Worm (Caenorhabditis elegans) whole organism, young adult: ENCODE data around the gene nyn-3.

ENCODE experiments used
- B0019.2 ChIP-seq: fragments of 200-800 bp; sonication (Bioruptor generic); conservative IDR thresholded peaks from 2 replicates; pipeline ENCODE4 v1.3.6; 2022; ENCODE audit warnings: missing genetic modification reagents, missing genetic modification characterization, missing compliant biosample characterization
- F22D6.2 ChIP-seq: sonication (generic microtip); optimal IDR thresholded peaks from 2 replicates; lab custom pipeline; 2016; ENCODE audit warnings: mild to moderate bottlenecking, missing genetic modification characterization, missing compliant biosample characterization
- F49E8.2 ChIP-seq: sonication (generic microtip); optimal IDR thresholded peaks from 3 replicates; lab custom pipeline; 2017; ENCODE audit warnings: missing genetic modification characterization, mild to moderate bottlenecking, missing compliant biosample characterization, antibody characterized with exemption, moderate library complexity; ENCODE audit not compliant: insufficient read depth
- F57C9.4 ChIP-seq: sonication (generic microtip); optimal IDR thresholded peaks from 2 replicates; lab custom pipeline; 2017; ENCODE audit warnings: mild to moderate bottlenecking, missing genetic modification characterization, missing compliant biosample characterization
- K11D2.4 ChIP-seq: fragments of 200-800 bp; sonication (Bioruptor generic); IDR thresholded peaks from 2 replicates; pipeline ENCODE4 v1.3.6; 2022; ENCODE audit warnings: missing genetic modification reagents, missing genetic modification characterization, missing compliant biosample characterization
- K12H6.12 ChIP-seq: fragments of 200-800 bp; sonication (Bioruptor generic); optimal IDR thresholded peaks from 2 replicates; lab custom pipeline; 2018; ENCODE audit warnings: mild to moderate bottlenecking, missing genetic modification characterization, missing compliant biosample characterization
- ZK185.1 ChIP-seq: sonication (generic microtip); optimal IDR thresholded peaks from 2 replicates; lab custom pipeline; 2016; ENCODE audit warnings: mild to moderate bottlenecking, missing genetic modification characterization, missing compliant biosample characterization; ENCODE audit not compliant: poor library complexity, severe bottlenecking
- aptf-3 ChIP-seq: fragments of 200-800 bp; sonication (Bioruptor generic); IDR thresholded peaks from 2 replicates; pipeline ENCODE4 v1.3.6; 2022; ENCODE audit warnings: missing genetic modification characterization, missing compliant biosample characterization
- atf-7 ChIP-seq: sonication (generic microtip); optimal IDR thresholded peaks from 2 replicates; lab custom pipeline; 2017; ENCODE audit warnings: mild to moderate bottlenecking, missing genetic modification characterization, missing compliant biosample characterization
- ceh-27 ChIP-seq: fragments of 200-800 bp; sonication (Bioruptor generic); optimal IDR thresholded peaks from 2 replicates; lab custom pipeline; 2018; ENCODE audit warnings: mild to moderate bottlenecking, missing genetic modification characterization, moderate library complexity, missing compliant biosample characterization
- ceh-91 ChIP-seq: fragments of 200-800 bp; sonication (Bioruptor generic); IDR thresholded peaks from 2 replicates; pipeline ENCODE4 v1.3.6; 2022; ENCODE audit warnings: missing genetic modification reagents, missing genetic modification characterization, missing compliant biosample characterization
- chd-7 ChIP-seq: sonication (generic microtip); optimal IDR thresholded peaks from 2 replicates; lab custom pipeline; 2016; ENCODE audit warnings: mild to moderate bottlenecking, missing genetic modification characterization, moderate library complexity, missing compliant biosample characterization
- dox-1 ChIP-seq: fragments of 200-800 bp; sonication (Bioruptor generic); IDR thresholded peaks from 2 replicates; pipeline ENCODE4 v1.3.6; 2022; ENCODE audit warnings: missing genetic modification reagents, missing genetic modification characterization, missing compliant biosample characterization
- egl-18 ChIP-seq: fragments of 200-800 bp; sonication (Bioruptor generic); IDR thresholded peaks from 2 replicates; pipeline ENCODE4 v1.3.6; 2022; ENCODE audit warnings: missing genetic modification reagents, missing genetic modification characterization, missing compliant biosample characterization
- ekl-4 ChIP-seq: fragments of 200-800 bp; sonication (Bioruptor generic); IDR thresholded peaks from 2 replicates; pipeline ENCODE4 v1.3.6; 2022; ENCODE audit warnings: missing genetic modification reagents, missing genetic modification characterization, missing compliant biosample characterization
- him-1 ChIP-seq: sonication (generic microtip); optimal IDR thresholded peaks from 2 replicates; lab custom pipeline; 2016; ENCODE audit warnings: missing genotype, missing genetic modification reagents, missing genetic modification characterization, missing compliant biosample characterization
- hlh-12 ChIP-seq: sonication (generic microtip); optimal IDR thresholded peaks from 2 replicates; lab custom pipeline; 2016; ENCODE audit warnings: missing genetic modification characterization, missing compliant biosample characterization
- hmg-1.2 ChIP-seq: fragments of 200-800 bp; sonication (Bioruptor generic); IDR thresholded peaks from 2 replicates; pipeline ENCODE4 v1.3.6; 2022; ENCODE audit warnings: missing genetic modification reagents, missing genetic modification characterization, missing compliant biosample characterization
- hmg-20 ChIP-seq: fragments of 200-800 bp; sonication (Bioruptor generic); IDR thresholded peaks from 2 replicates; pipeline ENCODE4 v1.3.6; 2022; ENCODE audit warnings: missing genetic modification reagents, missing genetic modification characterization, missing compliant biosample characterization
- lag-1 ChIP-seq: fragments of 200-800 bp; sonication (Bioruptor generic); IDR thresholded peaks from 2 replicates; pipeline ENCODE4 v1.3.6; 2022; ENCODE audit warnings: missing genetic modification reagents, missing genetic modification characterization, missing compliant biosample characterization
- let-526 ChIP-seq: fragments of 200-800 bp; sonication (Bioruptor generic); IDR thresholded peaks from 2 replicates; pipeline ENCODE4 v1.3.6; 2022; ENCODE audit warnings: missing genetic modification reagents, missing genetic modification characterization, missing compliant biosample characterization
- let-607 ChIP-seq, 2 experiments: fragments of 200-800 bp in 1 of 2; sonication (Bioruptor generic) in 1 of 2; sonication (generic microtip) in 1 of 2; optimal IDR thresholded peaks; 2 replicates each; lab custom pipeline; 2016 to 2018; ENCODE audit warnings: mild to moderate bottlenecking in 2 of 2, missing compliant biosample characterization in 2 of 2, missing genetic modification characterization in 2 of 2, moderate library complexity in 2 of 2, missing genotype in 1 of 2
- lin-26 ChIP-seq: fragments of 200-800 bp; sonication (Bioruptor generic); IDR thresholded peaks from 2 replicates; pipeline ENCODE4 v1.3.6; 2022; ENCODE audit warnings: missing genetic modification reagents, missing genetic modification characterization, missing compliant biosample characterization
- lin-40 ChIP-seq: sonication (generic microtip); optimal IDR thresholded peaks from 2 replicates; lab custom pipeline; 2016; ENCODE audit warnings: missing genetic modification characterization, mild to moderate bottlenecking, missing compliant biosample characterization, missing genotype, missing genetic modification reagents
- lin-54 ChIP-seq: fragments of 200-800 bp; sonication (Bioruptor generic); optimal IDR thresholded peaks from 2 replicates; lab custom pipeline; 2018; ENCODE audit warnings: mild to moderate bottlenecking, missing genetic modification characterization, missing compliant biosample characterization
- lir-1 ChIP-seq: fragments of 200-800 bp; sonication (Bioruptor generic); conservative IDR thresholded peaks from 2 replicates; pipeline ENCODE4 v1.3.6; 2022; ENCODE audit warnings: missing genetic modification reagents, missing genetic modification characterization, missing compliant biosample characterization
- lsl-1 ChIP-seq: fragments of 200-800 bp; sonication (Bioruptor generic); optimal IDR thresholded peaks from 2 replicates; lab custom pipeline; 2018; ENCODE audit warnings: mild to moderate bottlenecking, missing genetic modification characterization, moderate library complexity, missing compliant biosample characterization
- madf-3 ChIP-seq: fragments of 200-800 bp; sonication (Bioruptor generic); IDR thresholded peaks from 2 replicates; pipeline ENCODE4 v1.3.6; 2022; ENCODE audit warnings: missing genetic modification reagents, missing genetic modification characterization, missing compliant biosample characterization
- madf-6 ChIP-seq: fragments of 200-800 bp; sonication (Bioruptor generic); IDR thresholded peaks from 2 replicates; pipeline ENCODE4 v1.3.6; 2022; ENCODE audit warnings: missing genetic modification reagents, missing genetic modification characterization, missing compliant biosample characterization
- madf-8 ChIP-seq: fragments of 200-800 bp; sonication (Bioruptor generic); conservative IDR thresholded peaks from 2 replicates; pipeline ENCODE4 v1.3.6; 2022; ENCODE audit warnings: missing genetic modification reagents, missing genetic modification characterization, missing compliant biosample characterization
- nfya-2 ChIP-seq: fragments of 200-800 bp; sonication (Bioruptor generic); IDR thresholded peaks from 2 replicates; pipeline ENCODE4 v1.3.6; 2022; ENCODE audit warnings: missing genetic modification reagents, missing genetic modification characterization, missing compliant biosample characterization
- nhr-80 ChIP-seq: sonication (generic microtip); optimal IDR thresholded peaks from 2 replicates; lab custom pipeline; 2016; ENCODE audit warnings: missing genetic modification characterization, missing compliant biosample characterization
- pbrm-1 ChIP-seq: fragments of 200-800 bp; sonication (Bioruptor generic); IDR thresholded peaks from 2 replicates; pipeline ENCODE4 v1.3.6; 2022; ENCODE audit warnings: missing genetic modification reagents, missing genetic modification characterization, missing compliant biosample characterization
- repo-1 ChIP-seq: sonication (generic microtip); optimal IDR thresholded peaks from 2 replicates; lab custom pipeline; 2017; ENCODE audit warnings: mild to moderate bottlenecking, missing genetic modification characterization, missing compliant biosample characterization
- rpc-1 ChIP-seq, 2 experiments: fragments of 150-350 bp in 1 of 2; sonication (generic microtip) in 1 of 2; optimal IDR thresholded peaks; 2 replicates each; lab custom pipeline; 2014 to 2018; ENCODE audit warnings: missing biosample characterization in 1 of 2, missing genetic modification characterization in 1 of 2, missing genetic modification reagents in 1 of 2, missing genotype in 1 of 2
- snpc-1.1 ChIP-seq: sonication (generic microtip); optimal IDR thresholded peaks from 2 replicates; lab custom pipeline; 2017; ENCODE audit warnings: missing genetic modification characterization, mild to moderate bottlenecking, missing compliant biosample characterization, antibody characterized with exemption, moderate library complexity, missing genotype, missing genetic modification reagents; ENCODE audit not compliant: insufficient read depth
- snpc-3.4 ChIP-seq: sonication (generic microtip); optimal IDR thresholded peaks from 2 replicates; lab custom pipeline; 2017; ENCODE audit warnings: missing genetic modification characterization, mild to moderate bottlenecking, missing compliant biosample characterization, antibody characterized with exemption, moderate library complexity, missing genotype, missing genetic modification reagents
- snpc-4 ChIP-seq, 5 experiments: fragments of 150-350 bp in 1 of 5; sonication (generic microtip) in 4 of 5; optimal IDR thresholded peaks; 2 replicates each; lab custom pipeline; 2014 to 2018; ENCODE audit warnings: missing genetic modification characterization in 5 of 5, missing biosample characterization in 3 of 5, antibody characterized with exemption in 2 of 5, mild to moderate bottlenecking in 2 of 5, missing compliant biosample characterization in 2 of 5, missing genotype in 2 of 5, moderate library complexity in 2 of 5, missing genetic modification reagents in 1 of 5
- somi-1 ChIP-seq: fragments of 200-800 bp; sonication (Bioruptor generic); optimal IDR thresholded peaks from 2 replicates; lab custom pipeline; 2018; ENCODE audit warnings: mild to moderate bottlenecking, missing genetic modification characterization, missing compliant biosample characterization
- tbp1 ChIP-seq: fragments of 200-800 bp; sonication (Bioruptor generic); optimal IDR thresholded peaks from 2 replicates; lab custom pipeline; 2018; ENCODE audit warnings: mild to moderate bottlenecking, missing genetic modification characterization, missing compliant biosample characterization
- tlf-1 ChIP-seq: fragments of 200-800 bp; sonication (Bioruptor generic); optimal IDR thresholded peaks from 2 replicates; lab custom pipeline; 2018; ENCODE audit warnings: mild to moderate bottlenecking, missing genetic modification characterization, missing compliant biosample characterization
- zfh-2 ChIP-seq: fragments of 200-800 bp; sonication (Bioruptor generic); conservative IDR thresholded peaks from 2 replicates; pipeline ENCODE4 v1.3.6; 2022; ENCODE audit warnings: missing genetic modification reagents, missing genetic modification characterization, missing compliant biosample characterization
- zim-3 ChIP-seq: sonication (generic microtip); optimal IDR thresholded peaks from 2 replicates; lab custom pipeline; 2017; ENCODE audit warnings: mild to moderate bottlenecking, missing genetic modification characterization, moderate library complexity, missing compliant biosample characterization
- ztf-26 ChIP-seq: sonication (generic microtip); optimal IDR thresholded peaks from 2 replicates; lab custom pipeline; 2017; ENCODE audit warnings: missing genetic modification characterization, missing compliant biosample characterization
- ztf-28 ChIP-seq: fragments of 200-800 bp; sonication (Bioruptor generic); IDR thresholded peaks from 2 replicates; pipeline ENCODE4 v1.3.6; 2022; ENCODE audit warnings: missing genetic modification reagents, missing genetic modification characterization, missing compliant biosample characterization

Gene nyn-3

ce11 chrII:6331222-6331830 lies 38.9 kb upstream of the nyn-3 start, which contains the start of gene set-4 (continued):
- TF ChIP-seq tbp1 (GFP tag; lab: Kevin White, UChicago) (peak; percentile 62), ceh-91 (GFP tag; lab: Robert Waterston, UW) (peak; percentile 50; the same call in 1 of the 2 replicates), atf-7 (tag; lab: Kevin White, UChicago) (peak; percentile 77), lag-1 (GFP tag; lab: Robert Waterston, UW) (no peak), nhr-80 (tag; lab: Kevin White, UChicago) (peak; percentile 97), repo-1 (peak; percentile 73), F49E8.2 (no peak), snpc-4 (GFP tag; optimal IDR thresholded peaks at IDR 0.05; lab: Kevin White, UChicago) (peak; percentile 4), snpc-4 (tag; optimal IDR thresholded peaks at IDR 0.05; lab: Kevin White, UChicago) (peak; percentile 6 to 81 (median 64)), ztf-28 (GFP tag; lab: Robert Waterston, UW) (no peak), B0019.2 (GFP tag; lab: Robert Waterston, UW) (no peak; the same call in 1 of the 2 replicates), lin-26 (GFP tag; lab: Robert Waterston, UW) (no peak), madf-6 (peak; percentile 79), let-607 (tag; optimal IDR thresholded peaks at IDR 0.05; lab: Kevin White, UChicago) (peak; percentile 53 to 72), snpc-3.4 (no peak), hmg-1.2 (GFP tag; lab: Robert Waterston, UW) (peak; percentile 68), snpc-1.1 (tag; lab: Kevin White, UChicago) (no peak), ZK185.1 (tag; lab: Kevin White, UChicago) (peak; percentile 68), zfh-2 (GFP tag; lab: Robert Waterston, UW) (peak; percentile 96), zim-3 (tag; lab: Kevin White, UChicago) (peak; percentile 11), tlf-1 (GFP tag; lab: Kevin White, UChicago) (peak; percentile 60), hlh-12 (tag; lab: Kevin White, UChicago) (no peak), egl-18 (peak; percentile 55; the same call in 1 of the 2 replicates), ceh-27 (GFP tag; lab: Kevin White, UChicago) (peak; percentile 87), him-1 (tag; lab: Kevin White, UChicago) (peak; percentile 10), madf-8 (peak; percentile 30; the same call in 1 of the 2 replicates), lin-54 (GFP tag; lab: Kevin White, UChicago) (peak; percentile 78), F22D6.2 (peak; percentile 44), hmg-20 (GFP tag; lab: Robert Waterston, UW) (peak; percentile 79), dox-1 (GFP tag; lab: Robert Waterston, UW) (peak; percentile 93), F57C9.4 (tag; lab: Kevin White, UChicago) (no peak), somi-1 (peak; percentile 56), ekl-4 (GFP tag; lab: Robert Waterston, UW) (peak; percentile 84), nfya-2 (no peak), lsl-1 (GFP tag; lab: Kevin White, UChicago) (peak; percentile 78), ztf-26 (tag; lab: Kevin White, UChicago) (peak; percentile 85), pbrm-1 (peak; percentile 86), chd-7 (tag; lab: Kevin White, UChicago) (peak; percentile 73), K11D2.4 (GFP tag; lab: Robert Waterston, UW) (peak; percentile 80), lin-40 (tag; lab: Kevin White, UChicago) (peak; percentile 92), lir-1 (peak; percentile 60; the same call in 1 of the 2 replicates), aptf-3 (GFP tag; lab: Robert Waterston, UW) (0 out of 2 replicates have a peak, but pooled peaks have one; percentile 26), rpc-1 (optimal IDR thresholded peaks at IDR 0.05; lab: Kevin White, UChicago) (no peak), rpc-1 (tag; optimal IDR thresholded peaks at IDR 0.05; lab: Kevin White, UChicago) (no peak), K12H6.12 (peak; percentile 87), madf-3 (GFP tag; lab: Robert Waterston, UW) (0 out of 2 replicates have a peak, but pooled peaks have one; percentile 58), let-526 (0 out of 2 replicates have a peak, but pooled peaks have one; percentile 51)
